Fruit fly (Drosophila melanogaster): ENCODE measurements around the gene Or85f.

Or85f gene

dm6 chr3R:9428988-9429387 lies 31.0 kb downstream of the Or85f start (continued):
- TF ChIP-seq Blimp-1 (GFP tag; optimal IDR thresholded peaks at IDR 0.05): peak; percentile 60
- no peak for TF ChIP-seq CG3726 (GFP tag; IDR thresholded peaks at IDR 0.05)
- TF ChIP-seq cg (GFP tag; optimal IDR thresholded peaks at IDR 0.05): no peak
- no peak for TF ChIP-seq BEAF-32 (GFP tag; optimal IDR thresholded peaks at IDR 0.05)
- TF ChIP-seq ash1 (GFP tag; optimal IDR thresholded peaks at IDR 0.05): peak; percentile 34
- TF ChIP-seq corto (GFP tag; optimal IDR thresholded peaks at IDR 0.05): peak; percentile 63
- TF ChIP-seq Hsf (GFP tag; optimal IDR thresholded peaks at IDR 0.05): peak; percentile 44
- peak; percentile 91 for TF ChIP-seq sug (tag; optimal IDR thresholded peaks at IDR 0.05)
- no peak for TF ChIP-seq kni (GFP tag; optimal IDR thresholded peaks at IDR 0.05)
- TF ChIP-seq Asciz (GFP tag; optimal IDR thresholded peaks at IDR 0.05): no peak
- TF ChIP-seq Fer2 (tag; optimal IDR thresholded peaks at IDR 0.05): peak; percentile 49
- TF ChIP-seq CG12219 (GFP tag; optimal IDR thresholded peaks at IDR 0.05): peak; percentile 70
- peak; percentile 1 for TF ChIP-seq Chrac-16 (GFP tag; optimal IDR thresholded peaks at IDR 0.05)
- TF ChIP-seq klu (GFP tag; IDR thresholded peaks at IDR 0.05): no peak; the same call in 1 of the 2 replicates
- TF ChIP-seq Six4 (GFP tag; optimal IDR thresholded peaks at IDR 0.05): peak; percentile 34
- TF ChIP-seq chif (GFP tag; optimal IDR thresholded peaks at IDR 0.05): peak; percentile 2 to 54
- peak; percentile 53 for TF ChIP-seq zfh2 (GFP tag; optimal IDR thresholded peaks at IDR 0.05)
- peak; percentile 2; the same call in 1 of the 2 replicates for TF ChIP-seq CG1024 (GFP tag; IDR thresholded peaks at IDR 0.05)
- peak; percentile 31 for TF ChIP-seq CG5245 (GFP tag; optimal IDR thresholded peaks at IDR 0.05)
- TF ChIP-seq CG11085 (GFP tag; IDR thresholded peaks at IDR 0.05): no peak
- TF ChIP-seq D19B (GFP tag; optimal IDR thresholded peaks at IDR 0.05): peak; percentile 52
- no peak for TF ChIP-seq Bgb (GFP tag; IDR thresholded peaks at IDR 0.05; ENCODE audit: partially characterized antibody)
- TF ChIP-seq hbn (GFP tag; IDR thresholded peaks at IDR 0.05; ENCODE audit: partially characterized antibody): no peak
- TF ChIP-seq gem (tag; optimal IDR thresholded peaks at IDR 0.05): peak; percentile 63
- peak; percentile 74 for TF ChIP-seq onecut (GFP tag; IDR thresholded peaks at IDR 0.05)
- TF ChIP-seq her (GFP tag; optimal IDR thresholded peaks at IDR 0.05): peak; percentile 60
- peak; percentile 55 for TF ChIP-seq shn (GFP tag; optimal IDR thresholded peaks at IDR 0.05)
- TF ChIP-seq CG11456 (GFP tag; IDR thresholded peaks at IDR 0.05): peak; percentile 79
- TF ChIP-seq CG2678 (tag; optimal IDR thresholded peaks at IDR 0.05): peak; percentile 84
- TF ChIP-seq Mad (GFP tag; optimal IDR thresholded peaks at IDR 0.05): peak; percentile 38
- peak; percentile 58 for TF ChIP-seq fd64A (GFP tag; optimal IDR thresholded peaks at IDR 0.05)
- no peak for TF ChIP-seq crol (GFP tag; IDR thresholded peaks at IDR 0.05)
- TF ChIP-seq lmd (GFP tag; IDR thresholded peaks at IDR 0.05): peak; percentile 67; the same call in 1 of the 2 replicates
- no peak for TF ChIP-seq CG1602 (GFP tag; optimal IDR thresholded peaks at IDR 0.05)
- TF ChIP-seq NC2α (GFP tag; optimal IDR thresholded peaks at IDR 0.05): no peak
- no peak for TF ChIP-seq CG15479 (GFP tag; optimal IDR thresholded peaks at IDR 0.05)
- TF ChIP-seq Hmx (GFP tag; optimal IDR thresholded peaks at IDR 0.05): no peak
- peak; percentile 41 for TF ChIP-seq MTF-1 (GFP tag; optimal IDR thresholded peaks at IDR 0.05; ENCODE audit: borderline replicate concordance)
- no peak for TF ChIP-seq fd102C (GFP tag; optimal IDR thresholded peaks at IDR 0.05)
- peak; percentile 47; the same call in 1 of the 2 replicates for TF ChIP-seq cas (GFP tag; IDR thresholded peaks at IDR 0.05)
- no peak for TF ChIP-seq fru (optimal IDR thresholded peaks at IDR 0.05)
- TF ChIP-seq btn (GFP tag; optimal IDR thresholded peaks at IDR 0.05): no peak
- TF ChIP-seq zfh1 (GFP tag; IDR thresholded peaks at IDR 0.05): peak; percentile 45; the same call in 1 of the 3 replicates
- TF ChIP-seq row (GFP tag; IDR thresholded peaks at IDR 0.05): peak; percentile 89
- peak; percentile 64 for TF ChIP-seq CG12659 (GFP tag; optimal IDR thresholded peaks at IDR 0.05)
- TF ChIP-seq lab (GFP tag; optimal IDR thresholded peaks at IDR 0.05): peak; percentile 92
- TF ChIP-seq Deaf1 (tag; optimal IDR thresholded peaks at IDR 0.05): peak; percentile 73
- TF ChIP-seq toy (GFP tag; IDR thresholded peaks at IDR 0.05): no peak
- TF ChIP-seq abd-A (tag; optimal IDR thresholded peaks at IDR 0.05): no peak
- 0 out of 2 replicates have a peak, but pooled peaks have one; percentile 17 for TF ChIP-seq Rx (GFP tag; IDR thresholded peaks at IDR 0.05)
- no peak for TF ChIP-seq CG9797 (GFP tag; optimal IDR thresholded peaks at IDR 0.05)
